Worm (Caenorhabditis elegans) whole organism, L1 larva: Measurements from ENCODE around the gene mboa-2.

ENCODE experiments used
- C16A3.4 ChIP-seq: fragments of 150-350 bp; optimal IDR thresholded peaks from 2 replicates; lab custom pipeline; 2014; ENCODE audit warnings: missing biosample characterization, missing genetic modification characterization
- F16B12.6 ChIP-seq: fragments of 150-350 bp; optimal IDR thresholded peaks from 2 replicates; lab custom pipeline; 2014; ENCODE audit warnings: missing biosample characterization, missing genetic modification characterization
- Y116A8C.19 ChIP-seq: sonication (generic microtip); optimal IDR thresholded peaks from 2 replicates; lab custom pipeline; 2016; ENCODE audit warnings: missing compliant biosample characterization, missing genetic modification characterization, borderline replicate concordance
- aly-2 ChIP-seq: fragments of 150-350 bp; optimal IDR thresholded peaks from 2 replicates; lab custom pipeline; 2014; ENCODE audit warnings: missing biosample characterization, missing genetic modification characterization
- ama-1 ChIP-seq: fragments of 150-350 bp; optimal IDR thresholded peaks from 2 replicates; lab custom pipeline; 2014
- blmp-1 ChIP-seq: fragments of 150-350 bp; optimal IDR thresholded peaks from 2 replicates; lab custom pipeline; 2014; ENCODE audit warnings: missing biosample characterization, missing genetic modification characterization
- ceh-63 ChIP-seq: fragments of 200-800 bp; sonication (Bioruptor generic); optimal IDR thresholded peaks from 2 replicates; lab custom pipeline; 2018; ENCODE audit warnings: mild to moderate bottlenecking, missing genetic modification characterization, missing compliant biosample characterization
- ceh-8 ChIP-seq: fragments of 200-800 bp; sonication (Bioruptor generic); optimal IDR thresholded peaks from 2 replicates; lab custom pipeline; 2018; ENCODE audit warnings: mild to moderate bottlenecking, missing genetic modification characterization, moderate library complexity, missing compliant biosample characterization
- ceh-82 ChIP-seq, 3 experiments: fragments of 150-350 bp in 1 of 3; sonication (generic microtip) in 2 of 3; optimal IDR thresholded peaks; 2 replicates each; lab custom pipeline; 2014 to 2017; ENCODE audit warnings: missing biosample characterization in 3 of 3, missing genetic modification characterization in 3 of 3
- ceh-88 ChIP-seq: fragments of 200-800 bp; sonication (Bioruptor generic); IDR thresholded peaks from 2 replicates; pipeline ENCODE4 v1.3.6; 2022; ENCODE audit warnings: missing genetic modification characterization, missing compliant biosample characterization
- ceh-90 ChIP-seq: sonication (generic microtip); optimal IDR thresholded peaks from 2 replicates; lab custom pipeline; 2016; ENCODE audit warnings: missing genetic modification characterization, missing compliant biosample characterization
- dsc-1 ChIP-seq: sonication (generic microtip); optimal IDR thresholded peaks from 2 replicates; lab custom pipeline; 2016; ENCODE audit warnings: mild to moderate bottlenecking, missing genetic modification characterization, missing compliant biosample characterization
- efl-3 ChIP-seq: fragments of 200-800 bp; sonication (Bioruptor generic); optimal IDR thresholded peaks from 2 replicates; lab custom pipeline; 2018; ENCODE audit warnings: mild to moderate bottlenecking, missing genetic modification characterization, missing compliant biosample characterization
- egl-13 ChIP-seq: sonication (generic microtip); optimal IDR thresholded peaks from 2 replicates; lab custom pipeline; 2016; ENCODE audit warnings: missing genotype, missing genetic modification reagents, missing genetic modification characterization, missing compliant biosample characterization
- egl-27 ChIP-seq, 2 experiments: fragments of 150-350 bp in 1 of 2; sonication (generic microtip); optimal IDR thresholded peaks; 3 replicates each; lab custom pipeline; 2017 to 2018; ENCODE audit warnings: missing biosample characterization in 2 of 2, missing genetic modification characterization in 2 of 2, missing genetic modification reagents in 2 of 2
- ets-5 ChIP-seq: fragments of 200-800 bp; sonication (Bioruptor generic); IDR thresholded peaks from 2 replicates; pipeline ENCODE4 v1.3.6; 2022; ENCODE audit warnings: missing genetic modification characterization, missing compliant biosample characterization
- fkh-10 ChIP-seq: sonication (generic microtip); optimal IDR thresholded peaks from 2 replicates; lab custom pipeline; 2017; ENCODE audit warnings: missing biosample characterization, missing genetic modification reagents, missing genetic modification characterization
- fkh-4 ChIP-seq: sonication (generic microtip); optimal IDR thresholded peaks from 2 replicates; lab custom pipeline; 2016; ENCODE audit warnings: missing compliant biosample characterization, missing genetic modification characterization, borderline replicate concordance
- fos-1 ChIP-seq: fragments of 150-350 bp; optimal IDR thresholded peaks from 2 replicates; lab custom pipeline; 2014; ENCODE audit warnings: missing biosample characterization, missing genetic modification characterization
- hlh-17 ChIP-seq: fragments of 200-800 bp; sonication (Bioruptor generic); optimal IDR thresholded peaks from 2 replicates; lab custom pipeline; 2018; ENCODE audit warnings: missing genetic modification characterization, mild to moderate bottlenecking, missing compliant biosample characterization, moderate library complexity, borderline replicate concordance
- hlh-4 ChIP-seq: sonication (generic microtip); optimal IDR thresholded peaks from 2 replicates; lab custom pipeline; 2016; ENCODE audit warnings: mild to moderate bottlenecking, missing genetic modification characterization, missing compliant biosample characterization
- hpl-2 ChIP-seq: fragments of 150-350 bp; optimal IDR thresholded peaks from 2 replicates; lab custom pipeline; 2014; ENCODE audit warnings: missing biosample characterization, missing genetic modification reagents, missing genetic modification characterization
- irx-1 ChIP-seq: sonication (generic microtip); optimal IDR thresholded peaks from 2 replicates; lab custom pipeline; 2016; ENCODE audit warnings: missing genetic modification characterization, missing compliant biosample characterization
- isw-1 ChIP-seq: fragments of 200-800 bp; sonication (Bioruptor generic); IDR thresholded peaks from 2 replicates; pipeline ENCODE4 v1.3.6; 2022; ENCODE audit warnings: missing genetic modification characterization, missing compliant biosample characterization
- jun-1 ChIP-seq: fragments of 150-350 bp; optimal IDR thresholded peaks from 2 replicates; lab custom pipeline; 2014; ENCODE audit warnings: missing biosample characterization, missing genetic modification reagents, missing genetic modification characterization
- lin-13 ChIP-seq: fragments of 150-350 bp; optimal IDR thresholded peaks from 2 replicates; lab custom pipeline; 2014; ENCODE audit warnings: missing biosample characterization, missing genetic modification reagents, missing genetic modification characterization
- lin-14 ChIP-seq: fragments of 200-800 bp; sonication (Bioruptor generic); optimal IDR thresholded peaks from 2 replicates; lab custom pipeline; 2018; ENCODE audit warnings: mild to moderate bottlenecking, missing genetic modification characterization, moderate library complexity, missing compliant biosample characterization
- lin-15B ChIP-seq: fragments of 150-350 bp; sonication (generic microtip); optimal IDR thresholded peaks from 3 replicates; lab custom pipeline; 2014; ENCODE audit warnings: missing biosample characterization, missing genetic modification characterization
- lin-35 ChIP-seq, 2 experiments: fragments of 150-350 bp; optimal IDR thresholded peaks; 2 replicates each; lab custom pipeline; 2014; ENCODE audit warnings: missing biosample characterization in 2 of 2, missing genetic modification characterization in 2 of 2, missing genetic modification reagents in 2 of 2
- lin-39 ChIP-seq: fragments of 150-350 bp; optimal IDR thresholded peaks from 2 replicates; lab custom pipeline; 2014; ENCODE audit warnings: missing biosample characterization, missing genetic modification reagents, missing genetic modification characterization
- lsy-2 ChIP-seq, 2 experiments: fragments of 150-350 bp; optimal IDR thresholded peaks; 2 replicates each; lab custom pipeline; 2014; ENCODE audit warnings: missing biosample characterization in 2 of 2, missing genetic modification characterization in 2 of 2
- mab-9 ChIP-seq: fragments of 200-800 bp; sonication (Bioruptor generic); IDR thresholded peaks from 2 replicates; pipeline ENCODE4 v1.3.6; 2022; ENCODE audit warnings: missing genetic modification reagents, missing genetic modification characterization, missing compliant biosample characterization
- mdl-1 ChIP-seq, 2 experiments: fragments of 150-350 bp; optimal IDR thresholded peaks; 2 replicates each; lab custom pipeline; 2014 to 2017; ENCODE audit warnings: missing biosample characterization in 2 of 2, missing genetic modification characterization in 2 of 2, inconsistent platforms in 1 of 2
- mef-2 ChIP-seq: fragments of 150-350 bp; optimal IDR thresholded peaks from 2 replicates; lab custom pipeline; 2014; ENCODE audit warnings: missing biosample characterization, missing genetic modification characterization
- nhr-19 ChIP-seq: fragments of 200-800 bp; sonication (Bioruptor generic); conservative IDR thresholded peaks from 2 replicates; pipeline ENCODE4 v1.3.6; 2022; ENCODE audit warnings: missing genetic modification characterization, missing compliant biosample characterization
- nhr-20 ChIP-seq: sonication (generic microtip); optimal IDR thresholded peaks from 2 replicates; lab custom pipeline; 2016; ENCODE audit warnings: mild to moderate bottlenecking, missing genetic modification characterization, missing compliant biosample characterization
- nhr-237 ChIP-seq: fragments of 150-350 bp; optimal IDR thresholded peaks from 2 replicates; lab custom pipeline; 2014; ENCODE audit warnings: missing biosample characterization, missing genetic modification characterization
- nhr-71 ChIP-seq: sonication (generic microtip); optimal IDR thresholded peaks from 2 replicates; lab custom pipeline; 2016; ENCODE audit warnings: mild to moderate bottlenecking, missing genetic modification characterization, moderate library complexity, missing compliant biosample characterization
- nhr-76 ChIP-seq: sonication (generic microtip); optimal IDR thresholded peaks from 2 replicates; lab custom pipeline; 2017; ENCODE audit warnings: missing biosample characterization, missing genetic modification characterization
- nhr-84 ChIP-seq: sonication (generic microtip); optimal IDR thresholded peaks from 2 replicates; lab custom pipeline; 2017; ENCODE audit warnings: missing biosample characterization, missing genetic modification characterization
- nhr-90 ChIP-seq: sonication (generic microtip); optimal IDR thresholded peaks from 2 replicates; lab custom pipeline; 2016; ENCODE audit warnings: mild to moderate bottlenecking, missing genetic modification characterization, missing compliant biosample characterization; ENCODE audit not compliant: poor library complexity
- pqm-1 ChIP-seq: sonication (generic microtip); optimal IDR thresholded peaks from 3 replicates; lab custom pipeline; 2017; ENCODE audit warnings: missing biosample characterization, missing genetic modification characterization
- rnt-1 ChIP-seq: sonication (generic microtip); optimal IDR thresholded peaks from 2 replicates; lab custom pipeline; 2016; ENCODE audit warnings: mild to moderate bottlenecking, missing genetic modification characterization, moderate library complexity, missing compliant biosample characterization
- skn-1 ChIP-seq: fragments of 150-350 bp; optimal IDR thresholded peaks from 2 replicates; lab custom pipeline; 2014; ENCODE audit warnings: missing biosample characterization, missing genetic modification characterization
- snu-23 ChIP-seq: sonication (generic microtip); optimal IDR thresholded peaks from 2 replicates; lab custom pipeline; 2016; ENCODE audit warnings: missing genetic modification characterization, missing compliant biosample characterization
- swsn-7 ChIP-seq: sonication (generic microtip); optimal IDR thresholded peaks from 2 replicates; lab custom pipeline; 2016; ENCODE audit warnings: missing genetic modification characterization, missing compliant biosample characterization
- tbx-2 ChIP-seq: sonication (generic microtip); optimal IDR thresholded peaks from 2 replicates; lab custom pipeline; 2016; ENCODE audit warnings: missing genetic modification characterization, missing compliant biosample characterization
- unc-98 ChIP-seq: fragments of 200-800 bp; sonication (Bioruptor generic); IDR thresholded peaks from 2 replicates; pipeline ENCODE4 v1.3.6; 2022; ENCODE audit warnings: missing genetic modification characterization, missing compliant biosample characterization
- vab-15 ChIP-seq: sonication (generic microtip); optimal IDR thresholded peaks from 2 replicates; lab custom pipeline; 2017; ENCODE audit warnings: missing genotype, mild to moderate bottlenecking, missing genetic modification characterization, missing compliant biosample characterization
- xbp-1 ChIP-seq: sonication (generic microtip); optimal IDR thresholded peaks from 2 replicates; lab custom pipeline; 2016; ENCODE audit warnings: missing genetic modification characterization, missing compliant biosample characterization
- zag-1 ChIP-seq: fragments of 150-350 bp; optimal IDR thresholded peaks from 2 replicates; lab custom pipeline; 2014; ENCODE audit warnings: missing biosample characterization, missing genetic modification characterization
- ztf-11 ChIP-seq, 2 experiments: sonication (generic microtip); optimal IDR thresholded peaks; 2 replicates each; lab custom pipeline; 2016 to 2017; ENCODE audit warnings: missing genetic modification characterization in 2 of 2, missing biosample characterization in 1 of 2, missing compliant biosample characterization in 1 of 2
- ztf-4 ChIP-seq: fragments of 150-350 bp; optimal IDR thresholded peaks from 2 replicates; lab custom pipeline; 2014; ENCODE audit warnings: missing biosample characterization, missing genetic modification characterization

mboa-2 gene

DNA sequence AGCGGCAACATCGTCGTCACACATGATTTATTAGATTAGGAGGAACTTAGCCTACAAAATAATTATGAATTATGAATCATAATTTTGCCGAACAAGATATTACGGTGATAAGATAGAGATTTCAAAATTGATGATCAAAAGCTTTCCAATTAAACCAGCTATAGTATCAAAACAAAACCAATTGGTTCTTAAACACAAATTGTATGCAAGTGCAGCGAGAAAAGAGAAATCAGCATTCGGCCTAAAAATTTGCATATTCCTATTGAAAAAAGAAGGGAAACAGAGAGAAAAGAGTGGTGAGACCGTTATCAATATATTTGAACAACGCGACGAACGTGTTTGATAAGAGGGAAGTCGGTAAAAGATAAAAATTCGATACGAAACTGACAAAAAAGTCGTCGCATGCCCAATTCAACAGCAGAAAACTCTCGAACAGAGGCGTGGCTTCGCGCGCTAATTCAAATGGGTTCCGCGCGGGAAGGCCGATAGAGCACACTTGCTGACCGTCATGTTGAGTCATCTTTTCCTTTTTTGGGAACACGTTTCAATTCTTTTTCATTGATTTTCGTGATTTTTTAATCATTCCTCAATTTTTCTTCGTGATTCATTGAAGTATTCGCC, 44.1 kb downstream of the mboa-2 start, which contains the start of gene act-2 (continued):
- TF ChIP-seq egl-13 (tag; lab: Kevin White, UChicago): no peak
- peak; percentile 18 for TF ChIP-seq rnt-1 (tag; lab: Kevin White, UChicago)
- TF ChIP-seq nhr-90 (tag; lab: Kevin White, UChicago): peak; percentile 62
- TF ChIP-seq dsc-1 (tag; lab: Kevin White, UChicago): no peak
- TF ChIP-seq tbx-2 (tag; lab: Kevin White, UChicago): peak; percentile 60
- peak; percentile 90 for TF ChIP-seq fos-1 (tag; lab: Kevin White, UChicago)
- no peak for TF ChIP-seq Y116A8C.19 (tag; lab: Kevin White, UChicago)
- peak; percentile 91 to 92 for TF ChIP-seq lin-35 (GFP tag; optimal IDR thresholded peaks at IDR 0.05; lab: Kevin White, UChicago)
- TF ChIP-seq unc-98: no peak
- no peak for TF ChIP-seq hpl-2 (GFP tag; lab: Kevin White, UChicago)
- TF ChIP-seq hlh-4 (tag; lab: Kevin White, UChicago): no peak
- no peak for TF ChIP-seq ceh-8
- peak; percentile 31 for TF ChIP-seq ztf-4 (tag; lab: Kevin White, UChicago)
- peak; percentile 7 to 82 (median 24) for TF ChIP-seq ceh-82 (tag; optimal IDR thresholded peaks at IDR 0.05; lab: Kevin White, UChicago)
- TF ChIP-seq zag-1 (tag; lab: Kevin White, UChicago): no peak
- TF ChIP-seq vab-15 (tag; lab: Kevin White, UChicago): no peak
- peak in 1 of 2 experiments; percentile 64 for TF ChIP-seq mdl-1 (tag; optimal IDR thresholded peaks at IDR 0.05; lab: Kevin White, UChicago)
- TF ChIP-seq lin-14 (GFP tag; lab: Kevin White, UChicago): peak; percentile 94
- no peak for TF ChIP-seq mef-2 (tag; lab: Kevin White, UChicago)
- peak; percentile 77 for TF ChIP-seq lin-13 (GFP tag; lab: Kevin White, UChicago)
- TF ChIP-seq ztf-11 (tag; optimal IDR thresholded peaks at IDR 0.05; lab: Kevin White, UChicago): no peak
- no peak for TF ChIP-seq egl-27 (tag; optimal IDR thresholded peaks at IDR 0.05; lab: Kevin White, UChicago)
- no peak for TF ChIP-seq aly-2 (tag; lab: Kevin White, UChicago)
- no peak for TF ChIP-seq ets-5
- peak; percentile 47 for TF ChIP-seq fkh-10
- no peak for TF ChIP-seq nhr-76 (tag; lab: Kevin White, UChicago)
- no peak; the same call in 1 of the 2 replicates for TF ChIP-seq ceh-88
- TF ChIP-seq lin-39 (tag; lab: Kevin White, UChicago): no peak
- TF ChIP-seq ceh-90 (tag; lab: Kevin White, UChicago): no peak
- peak; percentile 13 for TF ChIP-seq F16B12.6
- TF ChIP-seq C16A3.4 (tag; lab: Kevin White, UChicago): peak; percentile 66
- peak; percentile 61 to 74 for TF ChIP-seq lsy-2 (tag; optimal IDR thresholded peaks at IDR 0.05; lab: Kevin White, UChicago)
- no peak for TF ChIP-seq mab-9 (GFP tag; lab: Robert Waterston, UW)
- TF ChIP-seq nhr-237 (tag; lab: Kevin White, UChicago): peak; percentile 33
- peak; percentile 85 for TF ChIP-seq nhr-71
- TF ChIP-seq nhr-20: peak; percentile 86
- peak; percentile 69 for TF ChIP-seq xbp-1 (tag; lab: Kevin White, UChicago)
- no peak for TF ChIP-seq irx-1
- TF ChIP-seq hlh-17 (GFP tag; lab: Kevin White, UChicago): no peak
- peak; percentile 61 for TF ChIP-seq nhr-19 (GFP tag; lab: Robert Waterston, UW)
- TF ChIP-seq lin-15B (tag; lab: Kevin White, UChicago): peak; percentile 65
- TF ChIP-seq blmp-1 (tag; lab: Kevin White, UChicago): peak; percentile 28
- peak; percentile 85 for TF ChIP-seq jun-1 (tag; lab: Kevin White, UChicago)
- peak; percentile 63 for TF ChIP-seq skn-1 (tag; lab: Kevin White, UChicago)
- TF ChIP-seq ama-1: no peak
- TF ChIP-seq fkh-4 (tag; lab: Kevin White, UChicago): no peak
- TF ChIP-seq nhr-84 (tag; lab: Kevin White, UChicago): no peak
- no peak for TF ChIP-seq ceh-63 (GFP tag; lab: Kevin White, UChicago)
- TF ChIP-seq snu-23 (GFP tag; lab: Kevin White, UChicago): peak; percentile 92
- TF ChIP-seq swsn-7 (tag; lab: Kevin White, UChicago): peak; percentile 75
- TF ChIP-seq pqm-1 (tag; lab: Kevin White, UChicago): no peak
- TF ChIP-seq efl-3 (GFP tag; lab: Kevin White, UChicago): no peak
- peak; percentile 51 for TF ChIP-seq isw-1
